Fruit fly (Drosophila melanogaster): Measurements from ENCODE around the gene CG7634.

CG7634 gene

dm6 chr3L:21538893-21539244, 26.4 kb upstream of the CG7634 start:
- TF ChIP-seq Dll (optimal IDR thresholded peaks at IDR 0.05) (no peak), usp (GFP tag; optimal IDR thresholded peaks at IDR 0.05) (no peak), EcR (GFP tag; optimal IDR thresholded peaks at IDR 0.05) (no peak), pan (optimal IDR thresholded peaks at IDR 0.05) (no peak), CG8478 (optimal IDR thresholded peaks at IDR 0.05) (no peak), psq (optimal IDR thresholded peaks at IDR 0.05) (no peak)

- TF ChIP-seq EcR (GFP tag; optimal IDR thresholded peaks at IDR 0.05) (no peak), psq (optimal IDR thresholded peaks at IDR 0.05) (no peak), CG8478 (optimal IDR thresholded peaks at IDR 0.05) (no peak), Dll (optimal IDR thresholded peaks at IDR 0.05) (no peak), pan (optimal IDR thresholded peaks at IDR 0.05) (no peak), usp (GFP tag; optimal IDR thresholded peaks at IDR 0.05) (no peak)
Measured at dm6 chr3L:21539245-21540196, 25.7 kb upstream of the CG7634 start, which contains the start of the genes COX8 and VhaM9.7-b. TSS of gene COX8 (minus strand) at chr3L:21539447. TSS of gene VhaM9.7-b (plus strand) at chr3L:21539862.

dm6 chr3L:21542059-21542458, 23.2 kb upstream of the CG7634 start, which contains the start of gene CG33290:
TSS of gene CG33290 (plus strand) at chr3L:21542359.
- TF ChIP-seq psq (optimal IDR thresholded peaks at IDR 0.05), result no peak
- no peak for TF ChIP-seq usp (GFP tag; optimal IDR thresholded peaks at IDR 0.05)
- no peak for TF ChIP-seq pan (optimal IDR thresholded peaks at IDR 0.05)
- TF ChIP-seq EcR (GFP tag; optimal IDR thresholded peaks at IDR 0.05), result no peak
- no peak for TF ChIP-seq CG8478 (optimal IDR thresholded peaks at IDR 0.05)
- no peak for TF ChIP-seq Dll (optimal IDR thresholded peaks at IDR 0.05)

dm6 chr3L:21554752-21555151, 10.5 kb upstream of the CG7634 start, which contains the start of gene Wnk:
TSS of gene Wnk (minus strand) at chr3L:21554928.
- no peak for TF ChIP-seq usp (GFP tag; optimal IDR thresholded peaks at IDR 0.05)
- no peak for TF ChIP-seq Dll (optimal IDR thresholded peaks at IDR 0.05)
- TF ChIP-seq pan (optimal IDR thresholded peaks at IDR 0.05), result no peak
- no peak for TF ChIP-seq psq (optimal IDR thresholded peaks at IDR 0.05)
- TF ChIP-seq EcR (GFP tag; optimal IDR thresholded peaks at IDR 0.05), result no peak
- no peak for TF ChIP-seq CG8478 (optimal IDR thresholded peaks at IDR 0.05)

dm6 chr3L:21558176-21558871, 6.9 kb upstream of the CG7634 start, which contains the start of gene CG7173:
TSS of gene CG7173 (minus strand) at chr3L:21558226.
- TF ChIP-seq CG8478 (optimal IDR thresholded peaks at IDR 0.05) (no peak), psq (optimal IDR thresholded peaks at IDR 0.05) (no peak), usp (GFP tag; optimal IDR thresholded peaks at IDR 0.05) (no peak), Dll (optimal IDR thresholded peaks at IDR 0.05) (no peak), pan (optimal IDR thresholded peaks at IDR 0.05) (no peak)

dm6 chr3L:21562081-21562480, 3.1 kb upstream of the CG7634 start, which contains the start of gene CapaR:
TSS of gene CapaR (minus strand) at chr3L:21562181.
- TF ChIP-seq EcR (GFP tag; optimal IDR thresholded peaks at IDR 0.05) (no peak), Dll (optimal IDR thresholded peaks at IDR 0.05) (no peak), usp (GFP tag; optimal IDR thresholded peaks at IDR 0.05) (no peak), pan (optimal IDR thresholded peaks at IDR 0.05) (no peak), psq (optimal IDR thresholded peaks at IDR 0.05) (no peak), CG8478 (optimal IDR thresholded peaks at IDR 0.05) (no peak)

dm6 chr3L:21568254-21568653, 3.0 kb downstream of the CG7634 start:
- TF ChIP-seq EcR (GFP tag; optimal IDR thresholded peaks at IDR 0.05) (no peak), CG8478 (optimal IDR thresholded peaks at IDR 0.05) (no peak), Dll (optimal IDR thresholded peaks at IDR 0.05) (no peak), pan (optimal IDR thresholded peaks at IDR 0.05) (no peak), usp (GFP tag; optimal IDR thresholded peaks at IDR 0.05) (no peak), psq (optimal IDR thresholded peaks at IDR 0.05) (no peak)

dm6 chr3L:21568848-21569372, 3.7 kb downstream of the CG7634 start, which contains the start of the genes CRIF and SMC5:
TSS of gene CRIF (minus strand) at chr3L:21568898.
TSS of gene SMC5 (plus strand) at chr3L:21569176.
- TF ChIP-seq EcR (GFP tag; optimal IDR thresholded peaks at IDR 0.05), result no peak
- no peak for TF ChIP-seq psq (optimal IDR thresholded peaks at IDR 0.05)
- TF ChIP-seq Dll (optimal IDR thresholded peaks at IDR 0.05), result no peak
- no peak for TF ChIP-seq usp (GFP tag; optimal IDR thresholded peaks at IDR 0.05)
- TF ChIP-seq pan (optimal IDR thresholded peaks at IDR 0.05), result no peak
- TF ChIP-seq CG8478 (optimal IDR thresholded peaks at IDR 0.05), result no peak

dm6 chr3L:21573831-21574230, 8.6 kb downstream of the CG7634 start, which contains the start of gene EMC10:
TSS of gene EMC10 (plus strand) at chr3L:21574131.
- TF ChIP-seq psq (optimal IDR thresholded peaks at IDR 0.05) (no peak), EcR (GFP tag; optimal IDR thresholded peaks at IDR 0.05) (no peak), usp (GFP tag; optimal IDR thresholded peaks at IDR 0.05) (no peak), Dll (optimal IDR thresholded peaks at IDR 0.05) (no peak), CG8478 (optimal IDR thresholded peaks at IDR 0.05) (no peak), pan (optimal IDR thresholded peaks at IDR 0.05) (no peak)

dm6 chr3L:21574296-21574745, 9.1 kb downstream of the CG7634 start:
- TF ChIP-seq usp (GFP tag; optimal IDR thresholded peaks at IDR 0.05) (no peak), CG8478 (optimal IDR thresholded peaks at IDR 0.05) (no peak), psq (optimal IDR thresholded peaks at IDR 0.05) (no peak), Dll (optimal IDR thresholded peaks at IDR 0.05) (no peak), pan (optimal IDR thresholded peaks at IDR 0.05) (no peak), EcR (GFP tag; optimal IDR thresholded peaks at IDR 0.05) (no peak)

dm6 chr3L:21581984-21582383, 16.8 kb downstream of the CG7634 start:
- no peak for TF ChIP-seq EcR (GFP tag; optimal IDR thresholded peaks at IDR 0.05)
- no peak for TF ChIP-seq usp (GFP tag; optimal IDR thresholded peaks at IDR 0.05)
- no peak for TF ChIP-seq psq (optimal IDR thresholded peaks at IDR 0.05)
- TF ChIP-seq CG8478 (optimal IDR thresholded peaks at IDR 0.05), result no peak
- no peak for TF ChIP-seq pan (optimal IDR thresholded peaks at IDR 0.05)
- no peak for TF ChIP-seq Dll (optimal IDR thresholded peaks at IDR 0.05)

Data from whole organism.